Worm (Caenorhabditis elegans) whole organism, mixed stage, embryonic: ENCODE measurements around the gene srh-95.

ENCODE experiments used
- blmp-1 ChIP-seq: fragments of 150-350 bp; optimal IDR thresholded peaks from 2 replicates; lab custom pipeline; 2014; ENCODE audit warnings: missing biosample characterization, missing genetic modification characterization
- ceh-39 ChIP-seq: fragments of 150-350 bp; optimal IDR thresholded peaks from 2 replicates; lab custom pipeline; 2014; ENCODE audit warnings: missing biosample characterization, missing genetic modification characterization
- elt-3 ChIP-seq: fragments of 150-350 bp; optimal IDR thresholded peaks from 2 replicates; lab custom pipeline; 2014; ENCODE audit warnings: missing biosample characterization, missing genetic modification characterization
- lin-13 ChIP-seq: fragments of 150-350 bp; optimal IDR thresholded peaks from 2 replicates; lab custom pipeline; 2014; ENCODE audit warnings: missing biosample characterization, missing genetic modification characterization
- lin-32 ChIP-seq: fragments of 200-800 bp; sonication (Bioruptor generic); optimal IDR thresholded peaks from 2 replicates; lab custom pipeline; 2018; ENCODE audit warnings: mild to moderate bottlenecking, missing genetic modification characterization, missing compliant biosample characterization
- mab-5 ChIP-seq: fragments of 150-350 bp; optimal IDR thresholded peaks from 2 replicates; lab custom pipeline; 2014; ENCODE audit warnings: missing biosample characterization, missing genetic modification characterization
- nhr-237 ChIP-seq: fragments of 150-350 bp; optimal IDR thresholded peaks from 2 replicates; lab custom pipeline; 2014; ENCODE audit warnings: missing biosample characterization, missing genetic modification characterization
- nhr-28 ChIP-seq: fragments of 150-350 bp; optimal IDR thresholded peaks from 2 replicates; lab custom pipeline; 2014; ENCODE audit warnings: missing biosample characterization, missing genetic modification characterization
- pha-4 ChIP-seq: fragments of 150-350 bp; optimal IDR thresholded peaks from 2 replicates; lab custom pipeline; 2018; ENCODE audit warnings: missing biosample characterization, missing genetic modification reagents, missing genetic modification characterization
- sptf-1 ChIP-seq: sonication (generic microtip); optimal IDR thresholded peaks from 2 replicates; lab custom pipeline; 2017; ENCODE audit warnings: mild to moderate bottlenecking, missing genetic modification characterization, moderate library complexity, missing compliant biosample characterization
- unc-62 ChIP-seq: fragments of 150-350 bp; optimal IDR thresholded peaks from 2 replicates; lab custom pipeline; 2014; ENCODE audit warnings: missing biosample characterization, missing genetic modification reagents, missing genetic modification characterization
- ztf-11 ChIP-seq: fragments of 150-350 bp; optimal IDR thresholded peaks from 2 replicates; lab custom pipeline; 2014; ENCODE audit warnings: missing biosample characterization, missing genetic modification characterization

ce11 chrV:16282147-16282546 lies 35.5 kb downstream of the srh-95 start, which contains the start of gene F28G4.2:
- TF ChIP-seq lin-32 (GFP tag; lab: Kevin White, UChicago) (no peak), pha-4 (tag; lab: Kevin White, UChicago) (no peak), nhr-28 (tag; lab: Kevin White, UChicago) (no peak), lin-13 (tag; lab: Kevin White, UChicago) (no peak), nhr-237 (tag; lab: Kevin White, UChicago) (no peak), elt-3 (tag; lab: Kevin White, UChicago) (no peak), sptf-1 (tag; lab: Kevin White, UChicago) (no peak), mab-5 (no peak), ceh-39 (tag; lab: Kevin White, UChicago) (no peak), blmp-1 (tag; lab: Kevin White, UChicago) (no peak), ztf-11 (tag; lab: Kevin White, UChicago) (no peak), unc-62 (GFP tag; lab: Kevin White, UChicago) (no peak)
